Worm (Caenorhabditis elegans): ENCODE measurements around the gene W08F4.12.
A peak's percentile ranks its signal among the peaks of the same experiment; 100 is the strongest.

W08F4.12 gene

ce11 chrII:608341-608740, 24.1 kb upstream of the W08F4.12 start, which contains the start of gene W04H10.6:
Gene W04H10.6 (minus strand): TSS chrII:608441.
- TF ChIP-seq fkh-4 (tag; optimal IDR thresholded peaks at IDR 0.05; ENCODE audit: borderline replicate concordance) (no peak), lin-15B (tag; optimal IDR thresholded peaks at IDR 0.05) (no peak), fos-1 (tag; optimal IDR thresholded peaks at IDR 0.05) (no peak), sup-37 (GFP tag; optimal IDR thresholded peaks at IDR 0.05) (no peak), aha-1 (tag; optimal IDR thresholded peaks at IDR 0.05) (no peak), nhr-11 (tag; optimal IDR thresholded peaks at IDR 0.05) (no peak), mep-1 (tag; optimal IDR thresholded peaks at IDR 0.05) (no peak), mef-2 (tag; optimal IDR thresholded peaks at IDR 0.05) (no peak), mdl-1 (tag; optimal IDR thresholded peaks at IDR 0.05) (no peak), snu-23 (GFP tag; optimal IDR thresholded peaks at IDR 0.05) (peak; percentile 31), nhr-85 (tag) (peak; percentile 78), lin-35 (GFP tag; optimal IDR thresholded peaks at IDR 0.05) (no peak), xbp-1 (tag; optimal IDR thresholded peaks at IDR 0.05) (no peak), unc-130 (tag; optimal IDR thresholded peaks at IDR 0.05) (no peak), sptf-1 (tag; optimal IDR thresholded peaks at IDR 0.05) (no peak), hlh-17 (GFP tag; optimal IDR thresholded peaks at IDR 0.05; ENCODE audit: borderline replicate concordance) (no peak), jun-1 (tag; optimal IDR thresholded peaks at IDR 0.05) (no peak), lin-13 (GFP tag; optimal IDR thresholded peaks at IDR 0.05) (no peak), nhr-71 (tag; optimal IDR thresholded peaks at IDR 0.05) (no peak), nhr-90 (tag; optimal IDR thresholded peaks at IDR 0.05; ENCODE audit: poor library complexity) (no peak), pag-3 (tag; optimal IDR thresholded peaks at IDR 0.05; ENCODE audit: borderline replicate concordance, insufficient read depth) (no peak), ceh-8 (GFP tag; optimal IDR thresholded peaks at IDR 0.05) (no peak), lin-14 (GFP tag; optimal IDR thresholded peaks at IDR 0.05) (no peak), swsn-7 (tag; optimal IDR thresholded peaks at IDR 0.05) (no peak), dpl-1 (GFP tag; optimal IDR thresholded peaks at IDR 0.05) (peak in 2 of 3 experiments; percentile 20 to 24), ztf-11 (tag; optimal IDR thresholded peaks at IDR 0.05) (no peak), ceh-88 (GFP tag; IDR thresholded peaks at IDR 0.05) (no peak), blmp-1 (tag; optimal IDR thresholded peaks at IDR 0.05) (peak; percentile 36), sox-4 (tag; optimal IDR thresholded peaks at IDR 0.05) (no peak), nhr-12 (tag; optimal IDR thresholded peaks at IDR 0.05) (no peak), zag-1 (tag; optimal IDR thresholded peaks at IDR 0.05) (no peak), tbx-2 (tag; optimal IDR thresholded peaks at IDR 0.05) (no peak), nhr-19 (GFP tag; conservative IDR thresholded peaks at IDR 0.05) (no peak)

ce11 chrII:606033-606432, 21.8 kb upstream of the W08F4.12 start, which contains the start of gene W04H10.5:
Gene W04H10.5 (plus strand): TSS chrII:606333.
- no peak for TF ChIP-seq swsn-7 (tag; optimal IDR thresholded peaks at IDR 0.05)
- TF ChIP-seq aly-2 (tag; optimal IDR thresholded peaks at IDR 0.05) = no peak
- no peak for TF ChIP-seq efl-3 (GFP tag; optimal IDR thresholded peaks at IDR 0.05)
- no peak for TF ChIP-seq nhr-237 (tag; optimal IDR thresholded peaks at IDR 0.05)
- no peak for TF ChIP-seq nhr-19 (GFP tag; conservative IDR thresholded peaks at IDR 0.05)
- TF ChIP-seq irx-1 (tag; optimal IDR thresholded peaks at IDR 0.05) = no peak
- no peak for TF ChIP-seq lin-14 (GFP tag; optimal IDR thresholded peaks at IDR 0.05)
- no peak for TF ChIP-seq nhr-71 (tag; optimal IDR thresholded peaks at IDR 0.05)
- TF ChIP-seq nhr-11 (tag; optimal IDR thresholded peaks at IDR 0.05) = no peak
- TF ChIP-seq elt-2 (tag; optimal IDR thresholded peaks at IDR 0.05) = no peak

ce11 chrII:605267-605666, 21.0 kb upstream of the W08F4.12 start, which contains the start of gene W04H10.2:
Gene W04H10.2 (plus strand): TSS chrII:605567.
- no peak for TF ChIP-seq Y116A8C.19 (tag; optimal IDR thresholded peaks at IDR 0.05; ENCODE audit: borderline replicate concordance)
- no peak for TF ChIP-seq alr-1 (tag; optimal IDR thresholded peaks at IDR 0.05; ENCODE audit: borderline replicate concordance)
- no peak for TF ChIP-seq irx-1 (tag; optimal IDR thresholded peaks at IDR 0.05)
- TF ChIP-seq aha-1 (tag; optimal IDR thresholded peaks at IDR 0.05) = no peak
- TF ChIP-seq unc-30 (tag; optimal IDR thresholded peaks at IDR 0.05) = no peak
- TF ChIP-seq grh-1 (GFP tag; IDR thresholded peaks at IDR 0.05) = no peak
- no peak for TF ChIP-seq ama-1 (optimal IDR thresholded peaks at IDR 0.05)
